Worm (Caenorhabditis elegans) whole organism, L1 larva: ENCODE results near the gene ZK643.2.

Source experiments
- elt-2 ChIP-seq: sonication (generic microtip); optimal IDR thresholded peaks from 2 replicates; lab custom pipeline; 2016; ENCODE audit warnings: missing genetic modification characterization, mild to moderate bottlenecking, inconsistent platforms, missing compliant biosample characterization, missing genetic modification reagents
- lin-13 ChIP-seq: fragments of 150-350 bp; optimal IDR thresholded peaks from 2 replicates; lab custom pipeline; 2014; ENCODE audit warnings: missing biosample characterization, missing genetic modification reagents, missing genetic modification characterization
- mab-9 ChIP-seq: fragments of 200-800 bp; sonication (Bioruptor generic); IDR thresholded peaks from 2 replicates; pipeline ENCODE4 v1.3.6; 2022; ENCODE audit warnings: missing genetic modification reagents, missing genetic modification characterization, missing compliant biosample characterization
- mef-2 ChIP-seq: fragments of 150-350 bp; optimal IDR thresholded peaks from 2 replicates; lab custom pipeline; 2014; ENCODE audit warnings: missing biosample characterization, missing genetic modification characterization
- pqm-1 ChIP-seq: sonication (generic microtip); optimal IDR thresholded peaks from 3 replicates; lab custom pipeline; 2017; ENCODE audit warnings: missing biosample characterization, missing genetic modification characterization
- sox-4 ChIP-seq: sonication (generic microtip); optimal IDR thresholded peaks from 2 replicates; lab custom pipeline; 2016; ENCODE audit warnings: missing genetic modification characterization, missing compliant biosample characterization

DNA sequence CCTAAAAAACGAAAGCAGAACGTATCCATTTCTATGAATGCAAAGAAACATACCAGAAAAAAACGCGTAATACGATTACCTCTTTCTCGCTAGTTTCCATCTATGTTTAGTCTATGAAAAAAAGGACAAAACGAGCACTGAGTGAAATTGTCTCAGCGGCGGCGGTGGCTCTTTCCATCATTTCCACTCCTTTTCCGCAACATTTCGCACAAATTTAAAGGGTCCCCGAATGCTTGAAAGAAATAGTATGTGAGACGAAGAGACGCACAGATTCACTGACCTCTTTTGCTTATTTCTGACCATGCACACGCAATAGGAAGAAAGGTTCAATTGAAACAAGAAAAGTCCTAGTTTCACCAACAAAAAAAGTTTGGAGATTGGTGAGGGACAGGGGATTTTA, 10.1 kb upstream of the ZK643.2 start:
- no peak for TF ChIP-seq pqm-1 (tag; lab: Kevin White, UChicago)
- no peak for TF ChIP-seq elt-2 (tag; lab: Kevin White, UChicago)
- TF ChIP-seq mef-2 (tag; lab: Kevin White, UChicago) = no peak
- no peak for TF ChIP-seq sox-4 (tag; lab: Kevin White, UChicago)
- TF ChIP-seq lin-13 (GFP tag; lab: Kevin White, UChicago) = no peak
- no peak for TF ChIP-seq mab-9 (GFP tag; lab: Robert Waterston, UW)
